Fruit fly (Drosophila melanogaster) whole organism, embryonic: ENCODE results near the gene drongo.

Source experiments
- Antp ChIP-seq: fragments of 200-800 bp; sonication (Bioruptor generic); optimal IDR thresholded peaks from 3 replicates; lab custom pipeline; 2016; ENCODE audit warnings: missing biosample characterization, missing genetic modification characterization
- Atf6 ChIP-seq: fragments of 200-800 bp; sonication (Bioruptor generic); IDR thresholded peaks from 2 replicates; pipeline ENCODE4 v1.3.6; 2022; ENCODE audit warnings: missing biosample characterization, missing genetic modification characterization
- B-H2 ChIP-seq: fragments of 200-800 bp; sonication (Bioruptor generic); optimal IDR thresholded peaks from 2 replicates; lab custom pipeline; 2018; ENCODE audit warnings: missing biosample characterization, mild to moderate bottlenecking, missing genetic modification characterization
- CG11093 ChIP-seq: fragments of 200-800 bp; sonication (Bioruptor generic); IDR thresholded peaks from 3 replicates; pipeline ENCODE4 v1.3.6; 2022; ENCODE audit warnings: missing biosample characterization, missing genetic modification characterization
- CG12104 ChIP-seq: fragments of 200-800 bp; sonication (Bioruptor generic); optimal IDR thresholded peaks from 3 replicates; lab custom pipeline; 2016; ENCODE audit warnings: missing biosample characterization, missing genetic modification characterization
- CG12744 ChIP-seq: fragments of 200-800 bp; sonication (Bioruptor generic); optimal IDR thresholded peaks from 2 replicates; lab custom pipeline; 2016; ENCODE audit warnings: missing biosample characterization, missing genetic modification characterization
- CG14014 ChIP-seq: fragments of 200-800 bp; sonication (Bioruptor generic); IDR thresholded peaks from 2 replicates; pipeline ENCODE4 v1.3.6; 2022; ENCODE audit warnings: missing biosample characterization, missing genetic modification characterization
- CG14441 ChIP-seq: fragments of 200-800 bp; sonication (Bioruptor generic); IDR thresholded peaks from 2 replicates; pipeline ENCODE4 v1.3.6; 2022; ENCODE audit warnings: missing biosample characterization, missing genetic modification characterization
- CG2129 ChIP-seq: fragments of 200-800 bp; sonication (Bioruptor generic); IDR thresholded peaks from 2 replicates; pipeline ENCODE4 v1.3.6; 2022; ENCODE audit warnings: missing biosample characterization, missing genetic modification characterization; ENCODE audit not compliant: partially characterized antibody
- CG4328 ChIP-seq: fragments of 200-800 bp; sonication (Bioruptor generic); optimal IDR thresholded peaks from 3 replicates; lab custom pipeline; 2017; ENCODE audit warnings: missing biosample characterization, missing genetic modification reagents, missing genetic modification characterization
- CG6854 ChIP-seq: fragments of 200-800 bp; sonication (Bioruptor generic); optimal IDR thresholded peaks from 3 replicates; lab custom pipeline; 2017; ENCODE audit warnings: missing biosample characterization, mild to moderate bottlenecking, missing genetic modification characterization
- CG7372 ChIP-seq: fragments of 200-800 bp; sonication (Bioruptor generic); IDR thresholded peaks from 2 replicates; pipeline ENCODE4 v1.3.6; 2022; ENCODE audit warnings: missing biosample characterization, missing genetic modification characterization
- D ChIP-seq, 2 experiments: fragments of 200-800 bp in 1 of 2; fragments of >200 bp in 1 of 2; sonication (Bioruptor generic) in 1 of 2; optimal IDR thresholded peaks; 2 replicates in 1 of 2; 3 replicates in 1 of 2; lab custom pipeline; 2017; ENCODE audit warnings: mild to moderate bottlenecking in 1 of 2, missing biosample characterization in 1 of 2, missing genetic modification characterization in 1 of 2, missing genetic modification reagents in 1 of 2
- D19B ChIP-seq: fragments of 200-800 bp; sonication (Bioruptor generic); optimal IDR thresholded peaks from 2 replicates; lab custom pipeline; 2017; ENCODE audit warnings: missing biosample characterization, mild to moderate bottlenecking, missing genetic modification characterization
- Dbx ChIP-seq: fragments of 200-800 bp; sonication (Bioruptor generic); IDR thresholded peaks from 3 replicates; pipeline ENCODE4 v1.3.6; 2022; ENCODE audit warnings: missing biosample characterization, missing genetic modification characterization
- Deaf1 ChIP-seq: fragments of 200-800 bp; optimal IDR thresholded peaks from 3 replicates; lab custom pipeline; 2019; ENCODE audit warnings: missing biosample characterization, mild to moderate bottlenecking, missing genetic modification characterization, moderate library complexity
- Doc3 ChIP-seq: fragments of 200-800 bp; sonication (Bioruptor generic); IDR thresholded peaks from 3 replicates; pipeline ENCODE4 v1.3.6; 2022; ENCODE audit warnings: missing biosample characterization, missing genetic modification characterization; ENCODE audit not compliant: partially characterized antibody
- Ets65A ChIP-seq: fragments of 200-800 bp; sonication (Bioruptor generic); peaks from one replicate; lab custom pipeline; 2016; ENCODE audit warnings: missing biosample characterization, missing genetic modification characterization
- H2.0 ChIP-seq: fragments of 200-800 bp; sonication (Bioruptor generic); IDR thresholded peaks from 2 replicates; pipeline ENCODE4 v1.3.6; 2022; ENCODE audit warnings: missing biosample characterization, missing genetic modification characterization
- HLHmδ ChIP-seq: fragments of 200-800 bp; sonication (Bioruptor generic); optimal IDR thresholded peaks from 2 replicates; lab custom pipeline; 2018; ENCODE audit warnings: missing biosample characterization, mild to moderate bottlenecking, missing genetic modification characterization, moderate library complexity
- Hmr ChIP-seq: fragments of 200-800 bp; sonication (Bioruptor generic); optimal IDR thresholded peaks from 3 replicates; lab custom pipeline; 2017; ENCODE audit warnings: mild to moderate bottlenecking, missing biosample characterization, missing genetic modification reagents, missing genetic modification characterization
- Jarid2 ChIP-seq: fragments of 200-800 bp; sonication (Bioruptor generic); optimal IDR thresholded peaks from 3 replicates; lab custom pipeline; 2017; ENCODE audit warnings: mild to moderate bottlenecking, missing biosample characterization, missing genetic modification reagents, missing genetic modification characterization
- MBD-R2 ChIP-seq: fragments of 200-800 bp; sonication (Bioruptor generic); IDR thresholded peaks from 2 replicates; pipeline ENCODE4 v1.3.6; 2022; ENCODE audit warnings: missing biosample characterization, missing genetic modification characterization
- Med ChIP-seq: fragments of 200-800 bp; sonication (Bioruptor generic); peaks from one replicate; lab custom pipeline; 2016; ENCODE audit warnings: missing biosample characterization, missing genetic modification characterization, mild to moderate bottlenecking, inconsistent platforms, moderate library complexity
- Oli ChIP-seq: fragments of 200-800 bp; sonication (Bioruptor generic); optimal IDR thresholded peaks from 2 replicates; lab custom pipeline; 2018; ENCODE audit warnings: missing biosample characterization, mild to moderate bottlenecking, missing genetic modification characterization, moderate library complexity
- Ravus ChIP-seq: fragments of 200-800 bp; sonication (Bioruptor generic); IDR thresholded peaks from 2 replicates; pipeline ENCODE4 v1.3.6; 2022; ENCODE audit warnings: missing biosample characterization, missing genetic modification characterization
- Sry-δ ChIP-seq: fragments of 200-800 bp; sonication (Bioruptor generic); optimal IDR thresholded peaks from 2 replicates; lab custom pipeline; 2016; ENCODE audit warnings: missing biosample characterization, missing genetic modification characterization
- Stat92E ChIP-seq, 3 experiments: fragments of >200 bp in 2 of 3; fragments of 200-800 bp in 1 of 3; sonication (Bioruptor generic) in 1 of 3; optimal IDR thresholded peaks; 2 replicates each; lab custom pipeline; 2017 to 2019; ENCODE audit warnings: missing biosample characterization in 3 of 3, missing genetic modification characterization in 3 of 3, mild to moderate bottlenecking in 1 of 3, moderate library complexity in 1 of 3
- ato ChIP-seq: fragments of 200-800 bp; sonication (Bioruptor generic); IDR thresholded peaks from 2 replicates; pipeline ENCODE4 v1.3.6; 2022; ENCODE audit warnings: missing biosample characterization, missing genetic modification characterization; ENCODE audit not compliant: partially characterized antibody
- btn ChIP-seq: fragments of 200-800 bp; sonication (Bioruptor generic); optimal IDR thresholded peaks from 2 replicates; lab custom pipeline; 2016; ENCODE audit warnings: missing biosample characterization, missing genetic modification characterization
- dati ChIP-seq: fragments of 200-800 bp; sonication (Bioruptor generic); IDR thresholded peaks from 2 replicates; pipeline ENCODE4 v1.3.6; 2022; ENCODE audit warnings: missing biosample characterization, missing genetic modification characterization
- dimm ChIP-seq: fragments of 200-800 bp; sonication (Bioruptor generic); IDR thresholded peaks from 2 replicates; pipeline ENCODE4 v1.3.6; 2022; ENCODE audit warnings: missing biosample characterization, missing genetic modification characterization
- dysf ChIP-seq: fragments of 200-800 bp; sonication (Bioruptor generic); IDR thresholded peaks from 3 replicates; pipeline ENCODE4 v1.3.6; 2022; ENCODE audit warnings: missing biosample characterization, missing genetic modification characterization
- esg ChIP-seq: fragments of 200-800 bp; sonication (Bioruptor generic); conservative IDR thresholded peaks from 2 replicates; pipeline ENCODE4 v1.3.6; 2022; ENCODE audit warnings: missing biosample characterization, missing genetic modification characterization
- eyg ChIP-seq: fragments of 200-800 bp; sonication (Bioruptor generic); optimal IDR thresholded peaks from 3 replicates; lab custom pipeline; 2016; ENCODE audit warnings: missing biosample characterization, missing genetic modification characterization
- fd102C ChIP-seq: fragments of 200-800 bp; sonication (Bioruptor generic); optimal IDR thresholded peaks from 2 replicates; lab custom pipeline; 2018; ENCODE audit warnings: missing biosample characterization, mild to moderate bottlenecking, missing genetic modification characterization, moderate library complexity
- gcm2 ChIP-seq: fragments of 200-800 bp; sonication (Bioruptor generic); optimal IDR thresholded peaks from 2 replicates; lab custom pipeline; 2016; ENCODE audit warnings: missing biosample characterization, missing genetic modification characterization
- hbn ChIP-seq: fragments of 200-800 bp; sonication (Bioruptor generic); IDR thresholded peaks from 2 replicates; pipeline ENCODE4 v1.3.6; 2022; ENCODE audit warnings: missing biosample characterization, missing genetic modification characterization; ENCODE audit not compliant: partially characterized antibody
- insv ChIP-seq, 2 experiments: fragments of 200-800 bp; sonication (Bioruptor generic); optimal IDR thresholded peaks; 3 replicates each; lab custom pipeline; 2016 to 2018; ENCODE audit warnings: missing biosample characterization in 2 of 2, missing genetic modification characterization in 2 of 2
- kah ChIP-seq: fragments of 200-800 bp; sonication (Bioruptor generic); optimal IDR thresholded peaks from 2 replicates; lab custom pipeline; 2018; ENCODE audit warnings: missing biosample characterization, mild to moderate bottlenecking, missing genetic modification characterization
- kay ChIP-seq: fragments of 200-800 bp; sonication (Bioruptor generic); optimal IDR thresholded peaks from 2 replicates; lab custom pipeline; 2016; ENCODE audit warnings: missing biosample characterization, missing genetic modification characterization
- nmo ChIP-seq: fragments of 200-800 bp; sonication (Bioruptor generic); optimal IDR thresholded peaks from 2 replicates; lab custom pipeline; 2018; ENCODE audit warnings: missing biosample characterization, mild to moderate bottlenecking, missing genetic modification characterization, moderate library complexity
- sd ChIP-seq: fragments of 200-800 bp; sonication (Bioruptor generic); optimal IDR thresholded peaks from 3 replicates; lab custom pipeline; 2018; ENCODE audit warnings: missing biosample characterization, mild to moderate bottlenecking, missing genetic modification characterization, moderate library complexity
- sima ChIP-seq: fragments of 200-800 bp; sonication (Bioruptor generic); optimal IDR thresholded peaks from 2 replicates; lab custom pipeline; 2016; ENCODE audit warnings: missing biosample characterization, missing genetic modification characterization
- stc ChIP-seq: fragments of 200-800 bp; sonication (Bioruptor generic); IDR thresholded peaks from 2 replicates; pipeline ENCODE4 v1.3.6; 2022; ENCODE audit warnings: missing biosample characterization, missing genetic modification characterization
- sug ChIP-seq: fragments of 200-800 bp; optimal IDR thresholded peaks from 2 replicates; lab custom pipeline; 2019; ENCODE audit warnings: missing biosample characterization, mild to moderate bottlenecking, missing genetic modification characterization, moderate library complexity
- tio ChIP-seq: fragments of 200-800 bp; sonication (Bioruptor generic); optimal IDR thresholded peaks from 2 replicates; lab custom pipeline; 2017; ENCODE audit warnings: missing biosample characterization, missing genetic modification characterization, inconsistent platforms
- ttk ChIP-seq: fragments of 200-800 bp; sonication (Bioruptor generic); IDR thresholded peaks from 2 replicates; pipeline ENCODE4 v2.1.2; 2022; ENCODE audit warnings: missing biosample characterization, missing genetic modification characterization
- twi ChIP-seq: fragments of 200-800 bp; optimal IDR thresholded peaks from 2 replicates; lab custom pipeline; 2019; ENCODE audit warnings: missing biosample characterization, mild to moderate bottlenecking, missing genetic modification characterization, moderate library complexity
- vnd ChIP-seq: fragments of 200-800 bp; sonication (Bioruptor generic); IDR thresholded peaks from 3 replicates; pipeline ENCODE4 v1.3.6; 2022; ENCODE audit warnings: missing biosample characterization, missing genetic modification characterization; ENCODE audit not compliant: partially characterized antibody
- yki ChIP-seq: fragments of >200 bp; optimal IDR thresholded peaks from 3 replicates; lab custom pipeline; 2018

Gene drongo

dm6 chr2L:815785-816389 lies 35.0 kb downstream of the drongo start, which contains the start of the genes Saf6 and Pex12 (continued):
- TF ChIP-seq Doc3: peak; percentile 76
- no peak for TF ChIP-seq yki (lab: Kevin White, UChicago)
- no peak for TF ChIP-seq D19B
- TF ChIP-seq esg (GFP tag; lab: Robert Waterston, UW): no peak
- peak; percentile 73 for TF ChIP-seq CG2129 (GFP tag; lab: Robert Waterston, UW)
- TF ChIP-seq stc (GFP tag; lab: Robert Waterston, UW): no peak
- peak in 1 of 2 experiments; percentile 54 for TF ChIP-seq insv (GFP tag; optimal IDR thresholded peaks at IDR 0.05; lab: Kevin White, UChicago)
- TF ChIP-seq fd102C (GFP tag; lab: Kevin White, UChicago): no peak
- no peak for TF ChIP-seq Atf6 (GFP tag; lab: Robert Waterston, UW)
- TF ChIP-seq dati: no peak
- TF ChIP-seq dysf: no peak
- TF ChIP-seq Med (GFP tag; lab: Kevin White, UChicago): peak; percentile 75
- TF ChIP-seq sd (tag; lab: Kevin White, UChicago): no peak
- TF ChIP-seq CG7372 (GFP tag; lab: Robert Waterston, UW): no peak
- no peak for TF ChIP-seq dimm (GFP tag; lab: Robert Waterston, UW)
- no peak for TF ChIP-seq CG12104
- no peak for TF ChIP-seq CG6854
- no peak for TF ChIP-seq Dbx (GFP tag; lab: Robert Waterston, UW)
- TF ChIP-seq btn (GFP tag; lab: Kevin White, UChicago): no peak
- no peak for TF ChIP-seq Hmr (GFP tag; lab: Kevin White, UChicago)
- peak; percentile 76 for TF ChIP-seq vnd (GFP tag; lab: Robert Waterston, UW)
- no peak for TF ChIP-seq Jarid2 (GFP tag; lab: Kevin White, UChicago)
- TF ChIP-seq Ets65A (GFP tag; lab: Kevin White, UChicago): no peak
- TF ChIP-seq Ravus (GFP tag; lab: Robert Waterston, UW): no peak
- TF ChIP-seq eyg (GFP tag; lab: Kevin White, UChicago): no peak
- no peak for TF ChIP-seq twi (tag; lab: Kevin White, UChicago)
- TF ChIP-seq CG4328 (GFP tag; lab: Kevin White, UChicago): no peak
- peak; percentile 68 for TF ChIP-seq Sry-δ (GFP tag; lab: Kevin White, UChicago)
- peak; percentile 75 for TF ChIP-seq ato
- TF ChIP-seq CG11093: no peak
- peak; percentile 3 for TF ChIP-seq nmo (GFP tag; lab: Kevin White, UChicago)
- TF ChIP-seq sima (GFP tag; lab: Kevin White, UChicago): no peak
- no peak for TF ChIP-seq Stat92E (GFP tag; optimal IDR thresholded peaks at IDR 0.05; lab: Kevin White, UChicago)
- TF ChIP-seq gcm2 (GFP tag; lab: Kevin White, UChicago): no peak
- no peak for TF ChIP-seq ttk (GFP tag; lab: Robert Waterston, UW)
- TF ChIP-seq hbn (GFP tag; lab: Robert Waterston, UW): peak; percentile 76
- no peak for TF ChIP-seq Antp (GFP tag; lab: Kevin White, UChicago)
- TF ChIP-seq B-H2 (GFP tag; lab: Kevin White, UChicago): no peak
- peak; percentile 48 for TF ChIP-seq D (optimal IDR thresholded peaks at IDR 0.05; lab: Kevin White, UChicago)
- no peak for TF ChIP-seq D (GFP tag; optimal IDR thresholded peaks at IDR 0.05; lab: Kevin White, UChicago)
- no peak for TF ChIP-seq CG14014
- TF ChIP-seq H2.0 (GFP tag; lab: Robert Waterston, UW): no peak
- no peak for TF ChIP-seq sug
- TF ChIP-seq HLHmδ (GFP tag; lab: Kevin White, UChicago): no peak
- TF ChIP-seq kah (GFP tag; lab: Kevin White, UChicago): no peak
- no peak for TF ChIP-seq CG14441 (GFP tag; lab: Robert Waterston, UW)
- TF ChIP-seq tio (GFP tag; lab: Kevin White, UChicago): no peak
- TF ChIP-seq Oli (tag; lab: Kevin White, UChicago): no peak
- TF ChIP-seq Deaf1 (tag; lab: Kevin White, UChicago): no peak
- TF ChIP-seq CG12744 (GFP tag; lab: Kevin White, UChicago): no peak
- TF ChIP-seq MBD-R2 (GFP tag; lab: Robert Waterston, UW): peak; percentile 90
- no peak for TF ChIP-seq kay
